Fruit fly (Drosophila melanogaster): ENCODE measurements around the gene Ugt303A1.

Ugt303A1 gene

dm6 chr3R:11196648-11197388 lies 21.5 kb downstream of the Ugt303A1 start (continued):
- peak; percentile 97 for TF ChIP-seq CG10654 (GFP tag; optimal IDR thresholded peaks at IDR 0.05)
- peak; percentile 97 for TF ChIP-seq CG9437 (GFP tag; optimal IDR thresholded peaks at IDR 0.05)
- TF ChIP-seq CG16863 (GFP tag; optimal IDR thresholded peaks at IDR 0.05): peak; percentile 88
- TF ChIP-seq row (GFP tag; IDR thresholded peaks at IDR 0.05): peak; percentile 99
- peak; percentile 95 for TF ChIP-seq NFAT (GFP tag; IDR thresholded peaks at IDR 0.05)
- TF ChIP-seq gsb-n (tag; optimal IDR thresholded peaks at IDR 0.05): peak; percentile 98
- TF ChIP-seq ems (GFP tag; optimal IDR thresholded peaks at IDR 0.05): peak; percentile 90
- peak; percentile 95 for TF ChIP-seq ssp (GFP tag; IDR thresholded peaks at IDR 0.05)
- peak; percentile 93 for TF ChIP-seq CG7987 (GFP tag; optimal IDR thresholded peaks at IDR 0.05)
- TF ChIP-seq Side (GFP tag; optimal IDR thresholded peaks at IDR 0.05): peak; percentile 59
- peak; percentile 96 for TF ChIP-seq gt (GFP tag; IDR thresholded peaks at IDR 0.05)
- peak; percentile 91 for TF ChIP-seq CG12071 (GFP tag; optimal IDR thresholded peaks at IDR 0.05)
- TF ChIP-seq Bteb2 (GFP tag; optimal IDR thresholded peaks at IDR 0.05): peak; percentile 81
- TF ChIP-seq CG2202 (tag; optimal IDR thresholded peaks at IDR 0.05): peak; percentile 92
- TF ChIP-seq CG17385 (GFP tag; optimal IDR thresholded peaks at IDR 0.05): peak; percentile 96
- TF ChIP-seq CG42726 (GFP tag; IDR thresholded peaks at IDR 0.05; ENCODE audit: partially characterized antibody): no peak
- TF ChIP-seq Atf6 (GFP tag; IDR thresholded peaks at IDR 0.05): peak; percentile 99
- TF ChIP-seq NC2α (GFP tag; optimal IDR thresholded peaks at IDR 0.05): peak; percentile 77
- TF ChIP-seq ERR (GFP tag; optimal IDR thresholded peaks at IDR 0.05): peak; percentile 39
- peak; percentile 97 for TF ChIP-seq peb (GFP tag; IDR thresholded peaks at IDR 0.05)
- no peak for TF ChIP-seq hth (optimal IDR thresholded peaks at IDR 0.05)
- TF ChIP-seq CG2712 (tag; optimal IDR thresholded peaks at IDR 0.05): peak; percentile 97
- TF ChIP-seq dm (GFP tag; optimal IDR thresholded peaks at IDR 0.05): peak; percentile 82
- TF ChIP-seq PHDP (tag; optimal IDR thresholded peaks at IDR 0.05): peak; percentile 99
- peak; percentile 82 for TF ChIP-seq ash1 (GFP tag; optimal IDR thresholded peaks at IDR 0.05)
- TF ChIP-seq CG9932 (GFP tag; IDR thresholded peaks at IDR 0.05): peak; percentile 98
- TF ChIP-seq Ravus (GFP tag; IDR thresholded peaks at IDR 0.05): peak; percentile 94
- TF ChIP-seq CG9876 (GFP tag; optimal IDR thresholded peaks at IDR 0.05): peak; percentile 64
- no peak for TF ChIP-seq mld (GFP tag; IDR thresholded peaks at IDR 0.05; ENCODE audit: partially characterized antibody)
- peak; percentile 68 for TF ChIP-seq cg (GFP tag; optimal IDR thresholded peaks at IDR 0.05)
- TF ChIP-seq CG13123 (GFP tag; optimal IDR thresholded peaks at IDR 0.05): peak; percentile 94
- TF ChIP-seq CG6683 (GFP tag; optimal IDR thresholded peaks at IDR 0.05): peak; percentile 98
- no peak for TF ChIP-seq pan (optimal IDR thresholded peaks at IDR 0.05)
- TF ChIP-seq pan (GFP tag; optimal IDR thresholded peaks at IDR 0.05 in 1 of 2, IDR thresholded peaks at IDR 0.05 in 1 of 2): peak in 1 of 2 experiments; percentile 99
- no peak for TF ChIP-seq Lpt (GFP tag; optimal IDR thresholded peaks at IDR 0.05)
- TF ChIP-seq cwo (GFP tag; optimal IDR thresholded peaks at IDR 0.05): peak; percentile 98
- TF ChIP-seq Hr39 (optimal IDR thresholded peaks at IDR 0.05): no peak
- TF ChIP-seq Kr (GFP tag; optimal IDR thresholded peaks at IDR 0.05): no peak
- peak; percentile 84 for TF ChIP-seq MTF-1 (GFP tag; optimal IDR thresholded peaks at IDR 0.05; ENCODE audit: borderline replicate concordance)
- TF ChIP-seq CG17802 (tag; optimal IDR thresholded peaks at IDR 0.05): peak; percentile 88
- peak; percentile 96 for TF ChIP-seq CG11085 (GFP tag; IDR thresholded peaks at IDR 0.05)
- TF ChIP-seq CG11723 (GFP tag; optimal IDR thresholded peaks at IDR 0.05): peak; percentile 96
- peak; percentile 94 for TF ChIP-seq CG12155 (GFP tag; optimal IDR thresholded peaks at IDR 0.05)
- TF ChIP-seq MBD-R2 (GFP tag; IDR thresholded peaks at IDR 0.05): peak; percentile 94
- peak; percentile 94 for TF ChIP-seq lilli (GFP tag; optimal IDR thresholded peaks at IDR 0.05)
- no peak for TF ChIP-seq CG14860 (GFP tag; IDR thresholded peaks at IDR 0.05; ENCODE audit: partially characterized antibody)
- peak; percentile 92 for TF ChIP-seq HLH54F (GFP tag; optimal IDR thresholded peaks at IDR 0.05)
- peak; percentile 86 for TF ChIP-seq CG11696 (GFP tag; IDR thresholded peaks at IDR 0.05)
- peak; percentile 98 for TF ChIP-seq rib (GFP tag; IDR thresholded peaks at IDR 0.05)
- TF ChIP-seq E2f1 (GFP tag; IDR thresholded peaks at IDR 0.05): peak; percentile 98
- TF ChIP-seq Mad (GFP tag; optimal IDR thresholded peaks at IDR 0.05): peak; percentile 86
